Worm (Caenorhabditis elegans): ENCODE data around the gene pqn-13.

DNA sequence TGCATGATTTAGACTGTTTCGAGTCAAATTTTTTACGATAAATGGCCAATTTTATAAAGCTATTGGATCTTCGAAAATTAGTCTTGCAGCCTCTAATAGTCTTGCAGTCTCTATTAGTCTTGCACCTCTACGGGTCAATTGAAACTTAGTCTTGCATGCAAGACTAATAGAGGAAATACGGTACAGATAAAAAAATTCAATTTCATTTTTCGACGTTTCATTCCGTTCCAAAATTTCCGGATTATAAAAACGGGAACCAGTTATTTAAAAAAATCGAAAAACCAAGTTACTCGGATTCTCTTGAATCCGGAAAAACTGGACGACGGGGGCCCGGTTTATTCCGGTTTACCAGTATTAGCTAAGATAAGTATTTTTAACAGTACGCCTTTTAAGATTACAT lies 54.5 kb downstream of the pqn-13 start, which contains the start of gene M03E7.1:
- TF ChIP-seq efl-1 (GFP tag; optimal IDR thresholded peaks at IDR 0.05) (no peak), ama-1 (optimal IDR thresholded peaks at IDR 0.05) (no peak), ama-1 (GFP tag; optimal IDR thresholded peaks at IDR 0.05) (no peak), bed-2 (GFP tag; IDR thresholded peaks at IDR 0.05) (no peak)

All from whole organism, young adult.